Worm (Caenorhabditis elegans): ENCODE measurements around the gene K02D3.1.

K02D3.1 gene

ce11 chrX:13730209-13730975, 23.7 kb downstream of the K02D3.1 start (continued):
- TF ChIP-seq dpl-1 (GFP tag; optimal IDR thresholded peaks at IDR 0.05) (no peak), tag-97 (GFP tag; IDR thresholded peaks at IDR 0.05) (no peak), Y105C5A.15 (GFP tag; IDR thresholded peaks at IDR 0.05) (peak; percentile 95), fkh-10 (GFP tag; optimal IDR thresholded peaks at IDR 0.05) (no peak), mdl-1 (tag; optimal IDR thresholded peaks at IDR 0.05) (no peak), Y75B8A.6 (GFP tag; IDR thresholded peaks at IDR 0.05) (no peak), zag-1 (tag; optimal IDR thresholded peaks at IDR 0.05) (no peak)

DNA sequence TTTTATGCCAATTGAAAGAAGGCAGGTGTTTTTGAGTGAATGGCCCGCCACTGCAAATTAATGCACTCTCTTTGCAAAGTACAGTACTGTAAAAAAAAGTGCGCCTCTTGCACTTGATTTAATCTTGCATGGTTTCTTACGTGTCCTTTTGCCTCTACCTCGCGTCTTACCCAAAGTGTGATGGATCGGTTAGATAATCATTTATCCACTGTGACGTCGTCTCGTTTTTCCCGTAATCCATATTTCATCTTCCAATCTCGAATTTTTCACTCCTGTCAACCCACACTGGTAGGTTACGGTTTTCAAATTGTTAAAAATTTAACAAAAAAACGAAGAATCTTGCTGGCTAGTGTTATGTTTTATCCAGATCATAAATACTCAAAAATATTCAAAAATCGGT, 30.0 kb downstream of the K02D3.1 start:
- TF ChIP-seq hlh-11 (tag; optimal IDR thresholded peaks at IDR 0.05) (no peak), lin-13 (GFP tag; optimal IDR thresholded peaks at IDR 0.05) (no peak), nhr-237 (tag; optimal IDR thresholded peaks at IDR 0.05) (no peak), egl-43 (GFP tag; IDR thresholded peaks at IDR 0.05) (no peak), F49E8.2 (tag; optimal IDR thresholded peaks at IDR 0.05; ENCODE audit: borderline replicate concordance) (no peak), T26A8.4 (GFP tag; IDR thresholded peaks at IDR 0.05) (no peak), unc-62 (GFP tag; optimal IDR thresholded peaks at IDR 0.05 in 1 of 2) (peak in 1 of 2 experiments; percentile 70), unc-62 (tag; optimal IDR thresholded peaks at IDR 0.05) (no peak), unc-130 (GFP tag; optimal IDR thresholded peaks at IDR 0.05) (no peak), lin-1 (GFP tag; IDR thresholded peaks at IDR 0.05) (no peak), ctbp-1 (GFP tag; IDR thresholded peaks at IDR 0.05) (no peak), nhr-48 (tag; optimal IDR thresholded peaks at IDR 0.05) (peak; percentile 28), nhr-28 (tag; optimal IDR thresholded peaks at IDR 0.05) (no peak), ceh-20 (GFP tag; IDR thresholded peaks at IDR 0.05) (no peak), lin-38 (GFP tag; IDR thresholded peaks at IDR 0.05) (no peak), D1046.2 (GFP tag; IDR thresholded peaks at IDR 0.05) (no peak)

DNA sequence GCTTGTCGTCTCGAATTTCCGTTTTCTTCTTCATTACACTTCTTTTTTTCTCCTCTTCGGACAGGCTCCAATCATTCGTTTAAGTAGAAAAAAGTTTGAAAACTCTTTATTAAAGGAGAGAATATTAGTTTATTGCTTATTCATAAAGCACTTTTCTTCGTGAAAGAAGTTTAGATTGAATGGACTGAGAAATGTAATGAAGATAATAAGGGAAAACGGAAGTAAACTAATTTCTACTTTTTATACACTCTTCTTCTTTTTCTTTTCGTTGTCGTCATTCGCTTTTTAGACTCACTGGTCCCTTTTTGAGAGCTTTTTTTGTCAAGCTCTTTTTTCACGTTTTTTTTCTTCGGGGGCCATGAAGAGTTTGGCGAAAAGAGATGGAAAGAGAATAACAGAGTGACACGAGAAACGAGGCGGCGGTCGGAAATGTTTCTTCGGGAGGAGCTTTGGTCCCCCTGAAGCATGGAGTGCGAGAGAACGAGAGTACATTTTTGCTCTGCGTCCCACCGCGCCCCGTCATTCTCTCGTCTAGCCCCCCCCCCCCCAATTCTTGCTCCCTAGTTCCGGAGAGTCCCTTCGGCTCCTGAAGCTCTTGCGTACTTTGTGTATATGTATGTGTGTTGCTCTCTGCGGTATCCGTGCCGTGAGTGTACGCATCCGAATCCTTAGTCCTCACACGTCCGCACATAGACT, 32.6 kb downstream of the K02D3.1 start:
- TF ChIP-seq nhr-28 (tag; optimal IDR thresholded peaks at IDR 0.05) (no peak), unc-62 (GFP tag; optimal IDR thresholded peaks at IDR 0.05 in 1 of 2) (peak in 1 of 2 experiments; percentile 98), unc-62 (tag; optimal IDR thresholded peaks at IDR 0.05) (no peak), ctbp-1 (GFP tag; IDR thresholded peaks at IDR 0.05) (peak; percentile 90), zag-1 (tag; optimal IDR thresholded peaks at IDR 0.05) (no peak), hif-1 (tag; optimal IDR thresholded peaks at IDR 0.05) (peak in 1 of 2 experiments; percentile 25), nhr-42 (GFP tag; IDR thresholded peaks at IDR 0.05) (no peak), lin-1 (GFP tag; IDR thresholded peaks at IDR 0.05) (0 out of 2 replicates have a peak, but pooled peaks have one; percentile 13), mdl-1 (tag; optimal IDR thresholded peaks at IDR 0.05) (peak; percentile 42 to 69), ces-1 (GFP tag; optimal IDR thresholded peaks at IDR 0.05) (peak; percentile 89), hlh-30 (tag; optimal IDR thresholded peaks at IDR 0.05; ENCODE audit: insufficient read depth) (peak; percentile 20), duxl-1 (tag; optimal IDR thresholded peaks at IDR 0.05; ENCODE audit: poor library complexity) (no peak), hlh-11 (tag; optimal IDR thresholded peaks at IDR 0.05) (peak; percentile 66), mxl-3 (GFP tag; optimal IDR thresholded peaks at IDR 0.05) (peak; percentile 23), mep-1 (tag; optimal IDR thresholded peaks at IDR 0.05) (peak; percentile 59), lsy-2 (tag; optimal IDR thresholded peaks at IDR 0.05) (peak in 1 of 2 experiments; percentile 13), set-16 (GFP tag; IDR thresholded peaks at IDR 0.05) (peak; percentile 94), fkh-10 (GFP tag; optimal IDR thresholded peaks at IDR 0.05) (peak; percentile 61), tra-1 (GFP tag; IDR thresholded peaks at IDR 0.05) (peak; percentile 43; the same call in 1 of the 2 replicates), rbr-2 (tag; optimal IDR thresholded peaks at IDR 0.05) (peak; percentile 43), T26A8.4 (GFP tag; IDR thresholded peaks at IDR 0.05) (0 out of 2 replicates have a peak, but pooled peaks have one; percentile 22), daf-16 (GFP tag; optimal IDR thresholded peaks at IDR 0.05) (no peak), daf-16 (tag; optimal IDR thresholded peaks at IDR 0.05) (no peak), snpc-4 (tag; optimal IDR thresholded peaks at IDR 0.05) (no peak), ZK337.2 (GFP tag; IDR thresholded peaks at IDR 0.05) (no peak), dmd-6 (GFP tag; IDR thresholded peaks at IDR 0.05) (peak; percentile 41), hmg-1.1 (GFP tag; IDR thresholded peaks at IDR 0.05) (peak; percentile 73), aly-2 (tag; optimal IDR thresholded peaks at IDR 0.05) (no peak), daf-12 (tag; optimal IDR thresholded peaks at IDR 0.05) (no peak)

Data from whole organism, L4 larva.